Worm (Caenorhabditis elegans): ENCODE measurements around the gene H04M03.3.

The H04M03.3 gene

DNA sequence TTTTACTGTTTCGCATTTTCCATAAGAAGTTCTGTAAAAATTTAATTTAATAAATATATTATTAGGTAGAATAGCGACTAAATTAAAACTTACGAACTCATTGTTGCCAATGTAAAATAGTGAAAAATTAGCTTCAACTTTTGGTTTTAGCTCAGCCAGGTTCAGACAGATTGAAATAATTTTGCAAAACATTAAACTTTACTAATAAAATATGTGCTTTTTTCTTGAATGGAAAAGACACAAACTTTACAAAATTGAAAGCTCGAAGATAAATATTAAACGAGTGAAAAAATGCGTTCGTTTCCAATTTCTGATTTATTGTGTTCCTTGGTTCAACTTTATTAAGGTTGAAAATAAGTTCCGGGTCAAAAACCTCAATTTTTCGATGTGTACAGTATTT is 11.5 kb upstream of the H04M03.3 start, which contains the start of gene srv-22:
Gene srv-22 (minus strand): TSS at position 101 of the 400 bp plus-strand sequence.
- TF ChIP-seq skn-1 (tag; optimal IDR thresholded peaks at IDR 0.05), result no peak
- no peak for TF ChIP-seq zip-4 (GFP tag; optimal IDR thresholded peaks at IDR 0.05)
- no peak for TF ChIP-seq hlh-17 (GFP tag; optimal IDR thresholded peaks at IDR 0.05; ENCODE audit: borderline replicate concordance)
- TF ChIP-seq ceh-90 (tag; optimal IDR thresholded peaks at IDR 0.05), result no peak
- no peak for TF ChIP-seq hpl-2 (GFP tag; optimal IDR thresholded peaks at IDR 0.05)
- no peak for TF ChIP-seq nhr-28 (tag; optimal IDR thresholded peaks at IDR 0.05)
- TF ChIP-seq sup-37 (GFP tag; optimal IDR thresholded peaks at IDR 0.05), result no peak
- TF ChIP-seq nhr-20 (tag; optimal IDR thresholded peaks at IDR 0.05), result no peak
- TF ChIP-seq unc-98 (GFP tag; IDR thresholded peaks at IDR 0.05), result no peak
- no peak for TF ChIP-seq grh-1 (GFP tag; IDR thresholded peaks at IDR 0.05)
- TF ChIP-seq vab-15 (tag; optimal IDR thresholded peaks at IDR 0.05), result no peak
- no peak for TF ChIP-seq lin-14 (GFP tag; optimal IDR thresholded peaks at IDR 0.05)
- TF ChIP-seq unc-130 (tag; optimal IDR thresholded peaks at IDR 0.05), result no peak
- TF ChIP-seq C34B4.2 (tag; optimal IDR thresholded peaks at IDR 0.05), result no peak
- no peak for TF ChIP-seq xbp-1 (tag; optimal IDR thresholded peaks at IDR 0.05)

DNA sequence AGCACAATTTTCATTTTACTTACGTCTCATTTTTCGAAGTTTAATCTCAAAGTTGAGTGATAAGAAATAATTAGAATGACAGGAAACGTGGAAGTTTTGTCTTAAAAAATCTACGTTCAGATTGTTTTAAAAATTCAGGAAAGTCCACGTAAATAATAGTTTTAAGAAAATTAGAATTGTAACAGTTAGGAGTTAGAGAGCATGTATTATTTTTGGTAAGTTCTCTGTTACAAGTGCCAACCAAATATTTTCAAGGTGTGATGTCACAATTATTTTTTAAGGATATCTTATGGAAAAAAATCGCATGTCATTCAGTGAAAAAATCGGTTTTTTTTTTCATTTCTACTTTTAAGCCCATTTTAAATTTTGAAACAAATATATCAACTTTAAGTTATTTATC is 6.9 kb upstream of the H04M03.3 start, which contains the start of gene H04M03.11:
Gene H04M03.11 (minus strand): TSS at position 101 of the 400 bp plus-strand sequence.
- TF ChIP-seq sup-37 (GFP tag; optimal IDR thresholded peaks at IDR 0.05) (no peak), C34B4.2 (tag; optimal IDR thresholded peaks at IDR 0.05) (no peak), ceh-63 (GFP tag; optimal IDR thresholded peaks at IDR 0.05) (no peak), nhr-19 (GFP tag; conservative IDR thresholded peaks at IDR 0.05) (no peak), xbp-1 (tag; optimal IDR thresholded peaks at IDR 0.05) (no peak), elt-3 (tag; optimal IDR thresholded peaks at IDR 0.05) (no peak), nhr-11 (tag; optimal IDR thresholded peaks at IDR 0.05) (no peak), lin-39 (tag; optimal IDR thresholded peaks at IDR 0.05) (no peak), efl-3 (GFP tag; optimal IDR thresholded peaks at IDR 0.05) (no peak), mef-2 (tag; optimal IDR thresholded peaks at IDR 0.05) (no peak), rnt-1 (tag; optimal IDR thresholded peaks at IDR 0.05) (no peak), skn-1 (tag; optimal IDR thresholded peaks at IDR 0.05) (no peak), ztf-4 (tag; optimal IDR thresholded peaks at IDR 0.05) (no peak), hlh-17 (GFP tag; optimal IDR thresholded peaks at IDR 0.05; ENCODE audit: borderline replicate concordance) (no peak), nhr-90 (tag; optimal IDR thresholded peaks at IDR 0.05; ENCODE audit: poor library complexity) (no peak), egl-27 (tag; optimal IDR thresholded peaks at IDR 0.05) (no peak), jun-1 (tag; optimal IDR thresholded peaks at IDR 0.05) (no peak), dsc-1 (tag; optimal IDR thresholded peaks at IDR 0.05) (no peak), Y116A8C.19 (tag; optimal IDR thresholded peaks at IDR 0.05; ENCODE audit: borderline replicate concordance) (no peak), zag-1 (tag; optimal IDR thresholded peaks at IDR 0.05) (no peak)

DNA sequence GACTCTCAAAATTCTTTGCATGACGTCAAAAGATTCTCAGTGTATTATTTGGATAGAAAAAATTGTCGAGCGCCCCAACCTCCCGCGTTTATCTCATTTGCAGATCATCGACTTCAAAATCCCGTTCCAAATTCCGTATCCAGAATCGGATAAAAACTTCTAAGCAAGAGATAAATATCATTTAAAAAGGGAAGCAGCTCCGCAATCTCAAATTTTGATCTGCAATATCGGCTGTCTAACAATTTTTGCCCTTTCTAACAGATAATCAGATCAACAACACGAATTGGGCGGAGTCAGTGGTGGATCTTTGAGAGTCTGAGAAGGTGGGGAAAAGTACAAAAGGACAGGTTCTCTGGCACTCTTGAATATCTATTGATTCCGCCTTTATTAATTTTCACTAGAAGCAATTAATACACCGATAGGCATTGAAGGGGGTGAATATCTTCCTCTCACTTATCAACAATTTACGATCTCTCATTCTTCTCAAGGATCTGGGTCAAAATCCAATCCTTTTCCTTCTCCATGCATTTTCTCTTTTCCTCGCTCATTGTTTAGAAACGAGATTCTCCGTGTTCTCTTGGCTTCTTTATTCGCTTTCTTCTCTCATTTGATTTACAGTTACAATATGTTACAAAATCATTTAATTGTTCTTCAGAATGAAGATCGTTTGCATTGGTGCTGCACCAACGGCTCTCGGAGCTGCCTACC is 6.0 kb upstream of the H04M03.3 start, which contains the start of gene glf-1:
Gene glf-1 (plus strand): TSS at position 656 of the 708 bp plus-strand sequence.
- TF ChIP-seq elt-3 (tag; optimal IDR thresholded peaks at IDR 0.05) (no peak), lin-15B (tag; optimal IDR thresholded peaks at IDR 0.05) (no peak), ceh-63 (GFP tag; optimal IDR thresholded peaks at IDR 0.05) (no peak), nhr-90 (tag; optimal IDR thresholded peaks at IDR 0.05; ENCODE audit: poor library complexity) (no peak), blmp-1 (tag; optimal IDR thresholded peaks at IDR 0.05) (peak; percentile 91)

DNA sequence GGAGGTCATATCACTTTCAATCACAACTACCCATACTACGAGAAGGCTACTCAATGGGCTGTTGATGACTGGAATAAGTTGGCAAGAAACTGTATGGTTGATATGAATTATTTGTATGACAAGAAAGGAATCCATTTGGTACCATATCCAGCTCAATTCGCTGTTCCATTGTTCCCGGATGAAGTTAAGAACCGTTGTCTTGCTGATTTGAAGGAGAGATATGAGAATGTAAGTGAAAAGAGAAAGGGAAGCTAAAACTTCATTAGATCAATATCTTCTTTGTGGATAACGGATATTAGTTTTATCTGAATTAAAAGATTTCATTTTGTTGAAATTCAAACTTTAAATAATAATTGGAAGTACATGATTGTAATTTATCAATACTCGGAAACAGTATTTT is 4.8 kb upstream of the H04M03.3 start:
- peak; percentile 55 for TF ChIP-seq blmp-1 (tag; optimal IDR thresholded peaks at IDR 0.05)
- TF ChIP-seq Y116A8C.19 (tag; optimal IDR thresholded peaks at IDR 0.05; ENCODE audit: borderline replicate concordance), result no peak
- TF ChIP-seq efl-1 (optimal IDR thresholded peaks at IDR 0.05), result no peak
- TF ChIP-seq efl-1 (GFP tag; optimal IDR thresholded peaks at IDR 0.05 in 1 of 2), result peak in 1 of 2 experiments; percentile 63

Measured in whole organism, L1 larva.